Fruit fly (Drosophila melanogaster): Measurements from ENCODE around the gene MED31.

The MED31 gene

DNA sequence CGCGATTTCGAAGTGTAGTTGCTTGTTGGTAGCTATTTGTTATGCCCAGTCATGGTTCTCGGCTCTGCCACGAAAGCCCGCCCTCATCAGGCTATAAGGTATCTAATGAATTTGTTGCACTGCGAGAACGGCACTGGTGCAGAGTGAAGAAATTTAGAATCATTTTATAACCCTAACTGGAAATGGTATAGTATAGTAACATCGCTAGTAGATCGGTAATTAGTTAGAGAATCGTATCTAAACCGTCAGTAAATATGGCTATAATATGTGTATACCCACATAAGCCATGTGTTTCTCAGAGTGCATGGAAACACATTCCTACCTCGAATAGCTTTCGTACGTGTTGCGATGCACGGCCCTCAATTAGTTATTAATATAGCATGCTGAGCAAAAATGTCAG is 45.4 kb downstream of the MED31 start (continued):
- TF ChIP-seq Met (GFP tag; optimal IDR thresholded peaks at IDR 0.05), result peak; percentile 11
- TF ChIP-seq CG31627 (GFP tag; optimal IDR thresholded peaks at IDR 0.05), result peak; percentile 23
- TF ChIP-seq Lpt (GFP tag; optimal IDR thresholded peaks at IDR 0.05), result peak; percentile 60
- TF ChIP-seq Hr39 (GFP tag; optimal IDR thresholded peaks at IDR 0.05), result peak; percentile 25

DNA sequence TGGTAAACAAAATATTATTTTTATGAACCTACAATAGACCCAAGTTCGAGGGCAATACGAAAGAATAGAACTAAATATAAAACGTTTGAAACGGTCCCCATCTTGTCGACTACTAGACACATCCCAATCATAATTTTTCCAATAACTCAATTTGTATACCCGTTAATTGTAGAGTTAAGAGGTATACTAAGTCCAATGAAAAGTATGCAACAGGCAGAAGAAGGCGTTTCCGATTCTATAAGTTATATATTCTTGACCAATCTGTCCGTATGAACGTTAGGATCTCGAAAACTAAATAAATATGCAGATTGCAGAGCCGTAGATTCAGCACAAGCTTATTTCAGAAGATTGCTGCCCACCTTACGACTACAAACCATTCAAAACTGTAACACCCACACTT is 48.7 kb downstream of the MED31 start, which contains the start of gene CG33927:
CG33927 (minus strand) TSS at position 101 of the 400 bp plus-strand sequence.
- TF ChIP-seq CG8319 (GFP tag; optimal IDR thresholded peaks at IDR 0.05) (no peak), lz (GFP tag; optimal IDR thresholded peaks at IDR 0.05) (no peak)

Measured in whole organism, prepupa.